Fruit fly (Drosophila melanogaster): Measurements from ENCODE around the gene mtd.

Gene mtd

dm6 chr3R:5270806-5271205 lies 79.4 kb downstream of the mtd start (continued):
- TF ChIP-seq Xrp1 (GFP tag; IDR thresholded peaks at IDR 0.05): peak; percentile 60
- no peak for TF ChIP-seq grau (tag; optimal IDR thresholded peaks at IDR 0.05)
- TF ChIP-seq CG17361 (GFP tag; IDR thresholded peaks at IDR 0.05): peak; percentile 16; the same call in 1 of the 3 replicates
- TF ChIP-seq gcm (GFP tag; optimal IDR thresholded peaks at IDR 0.05): no peak
- TF ChIP-seq wek (GFP tag; optimal IDR thresholded peaks at IDR 0.05): no peak
- 0 out of 2 replicates have a peak, but pooled peaks have one; percentile 19 for TF ChIP-seq stc (GFP tag; IDR thresholded peaks at IDR 0.05)
- TF ChIP-seq lbe (GFP tag; optimal IDR thresholded peaks at IDR 0.05): no peak
- no peak for TF ChIP-seq Hr78 (GFP tag; optimal IDR thresholded peaks at IDR 0.05)
- TF ChIP-seq Usf (GFP tag; optimal IDR thresholded peaks at IDR 0.05): no peak
- TF ChIP-seq Stat92E (GFP tag; optimal IDR thresholded peaks at IDR 0.05): no peak
- no peak for TF ChIP-seq CG7786 (GFP tag; optimal IDR thresholded peaks at IDR 0.05)
- peak; percentile 14 for TF ChIP-seq zen (tag; optimal IDR thresholded peaks at IDR 0.05)
- no peak for TF ChIP-seq cwo (GFP tag; optimal IDR thresholded peaks at IDR 0.05)
- no peak for TF ChIP-seq wor (GFP tag; IDR thresholded peaks at IDR 0.05)
- TF ChIP-seq croc (GFP tag; conservative IDR thresholded peaks at IDR 0.05): no peak
- TF ChIP-seq hbn (GFP tag; IDR thresholded peaks at IDR 0.05; ENCODE audit: partially characterized antibody): no peak
- TF ChIP-seq CG6254 (GFP tag; optimal IDR thresholded peaks at IDR 0.05): no peak
- TF ChIP-seq CG10267 (tag; optimal IDR thresholded peaks at IDR 0.05): peak; percentile 76
- TF ChIP-seq CG13775 (GFP tag; optimal IDR thresholded peaks at IDR 0.05): no peak
- TF ChIP-seq C15 (GFP tag; IDR thresholded peaks at IDR 0.05): peak; percentile 27; the same call in 1 of the 3 replicates
- no peak for TF ChIP-seq CG8765 (GFP tag; IDR thresholded peaks at IDR 0.05)
- TF ChIP-seq Jarid2 (GFP tag; optimal IDR thresholded peaks at IDR 0.05): no peak
- no peak for TF ChIP-seq CG2875 (GFP tag; optimal IDR thresholded peaks at IDR 0.05)
- TF ChIP-seq CG14050 (GFP tag; IDR thresholded peaks at IDR 0.05): no peak
- TF ChIP-seq E2f2 (GFP tag; IDR thresholded peaks at IDR 0.05): no peak
- TF ChIP-seq otp (GFP tag; IDR thresholded peaks at IDR 0.05): no peak
- TF ChIP-seq B-H2 (GFP tag; optimal IDR thresholded peaks at IDR 0.05): no peak
- TF ChIP-seq nerfin-1 (tag; optimal IDR thresholded peaks at IDR 0.05): no peak
- no peak for TF ChIP-seq CG3407 (GFP tag; optimal IDR thresholded peaks at IDR 0.05)
- TF ChIP-seq pb (GFP tag; optimal IDR thresholded peaks at IDR 0.05): no peak
- no peak for TF ChIP-seq CG10959 (GFP tag; IDR thresholded peaks at IDR 0.05)
- no peak for TF ChIP-seq caup (GFP tag; optimal IDR thresholded peaks at IDR 0.05; ENCODE audit: severe bottlenecking)
- no peak for TF ChIP-seq knrl (GFP tag; IDR thresholded peaks at IDR 0.05; ENCODE audit: partially characterized antibody)
- no peak for TF ChIP-seq lola (GFP tag; optimal IDR thresholded peaks at IDR 0.05)
- TF ChIP-seq CG2678 (tag; optimal IDR thresholded peaks at IDR 0.05): no peak
- TF ChIP-seq CG11696 (GFP tag; IDR thresholded peaks at IDR 0.05): peak; percentile 44; the same call in 1 of the 2 replicates
- TF ChIP-seq Med (GFP tag): peak; percentile 79
- no peak for TF ChIP-seq emc (GFP tag; optimal IDR thresholded peaks at IDR 0.05)
- no peak for TF ChIP-seq CG18599 (GFP tag; optimal IDR thresholded peaks at IDR 0.05)
- no peak for TF ChIP-seq trem (tag; optimal IDR thresholded peaks at IDR 0.05)
- no peak for TF ChIP-seq ara (GFP tag; IDR thresholded peaks at IDR 0.05)
- TF ChIP-seq CG33213 (GFP tag; optimal IDR thresholded peaks at IDR 0.05): peak; percentile 11
- no peak for TF ChIP-seq CG31388 (GFP tag; optimal IDR thresholded peaks at IDR 0.05)
- TF ChIP-seq CG7839 (tag; optimal IDR thresholded peaks at IDR 0.05): no peak
- no peak for TF ChIP-seq Doc3 (GFP tag; IDR thresholded peaks at IDR 0.05; ENCODE audit: partially characterized antibody)
- 0 out of 2 replicates have a peak, but pooled peaks have one; percentile 5 for TF ChIP-seq HLH3B (GFP tag; IDR thresholded peaks at IDR 0.05)
- TF ChIP-seq Atf6 (GFP tag; IDR thresholded peaks at IDR 0.05): peak; percentile 49; the same call in 1 of the 2 replicates
- TF ChIP-seq MESR4 (GFP tag; optimal IDR thresholded peaks at IDR 0.05): peak; percentile 7
- no peak for TF ChIP-seq CG4820 (GFP tag; optimal IDR thresholded peaks at IDR 0.05)
- no peak for TF ChIP-seq CG13894 (tag; optimal IDR thresholded peaks at IDR 0.05)

Data from whole organism, embryonic.